Fruit fly (Drosophila melanogaster): ENCODE measurements around the gene rin.

rin gene

DNA sequence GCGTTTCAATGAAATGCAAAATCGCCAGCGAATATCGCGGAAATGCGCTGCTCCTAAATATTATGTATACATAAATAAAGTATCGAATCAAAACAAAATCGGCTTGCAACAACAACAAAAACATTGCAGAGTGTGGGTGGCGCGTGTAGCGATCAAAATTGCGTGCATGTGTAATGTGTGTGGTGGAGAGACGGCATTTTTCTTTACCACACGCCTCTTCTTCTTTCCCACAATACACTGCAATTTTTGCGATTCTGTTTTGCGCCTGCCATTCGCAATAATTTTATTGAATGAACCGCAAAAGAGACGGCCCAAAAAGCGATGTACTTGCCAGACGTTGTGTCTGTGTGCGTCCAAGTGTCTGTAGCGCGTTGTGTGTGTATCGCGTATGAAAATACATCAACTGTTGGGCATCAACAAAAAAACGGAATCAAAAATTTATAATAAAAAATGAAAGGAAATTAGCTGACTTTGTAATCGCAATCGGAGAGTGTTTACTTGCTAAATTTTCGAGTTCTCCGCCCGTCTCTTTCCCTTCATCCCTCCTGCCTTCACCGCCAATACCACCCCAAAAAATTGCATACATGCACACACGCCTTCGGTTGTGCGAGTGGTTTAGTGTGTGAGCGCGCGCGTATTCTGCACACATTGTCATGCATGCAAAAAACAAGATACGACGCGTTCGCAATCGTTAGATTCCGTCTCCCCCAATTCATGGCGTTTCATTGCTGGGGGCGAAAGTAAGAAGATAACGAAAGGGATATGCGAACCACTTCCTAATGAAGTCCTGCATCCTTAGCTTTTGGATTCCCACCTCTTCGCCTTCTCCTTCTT, 38.0 kb downstream of the rin start:
- TF ChIP-seq CG6163 (GFP tag; IDR thresholded peaks at IDR 0.05) (no peak), Hr38 (GFP tag; optimal IDR thresholded peaks at IDR 0.05) (no peak), Met (GFP tag; optimal IDR thresholded peaks at IDR 0.05) (peak; percentile 29), CG31627 (GFP tag; optimal IDR thresholded peaks at IDR 0.05) (no peak), Lpt (GFP tag; optimal IDR thresholded peaks at IDR 0.05) (no peak), Sox15 (GFP tag; optimal IDR thresholded peaks at IDR 0.05) (no peak), fd85E (GFP tag; optimal IDR thresholded peaks at IDR 0.05) (no peak), CG3032 (tag; optimal IDR thresholded peaks at IDR 0.05) (no peak), Gug (GFP tag; IDR thresholded peaks at IDR 0.05) (no peak), lz (GFP tag; optimal IDR thresholded peaks at IDR 0.05) (no peak), dsx (GFP tag; optimal IDR thresholded peaks at IDR 0.05; ENCODE audit: poor library complexity, severe bottlenecking) (peak; percentile 37), Eip78C (GFP tag) (peak; percentile 55), cyc (GFP tag; optimal IDR thresholded peaks at IDR 0.05) (no peak), CG11902 (GFP tag; optimal IDR thresholded peaks at IDR 0.05) (no peak), esn (GFP tag; optimal IDR thresholded peaks at IDR 0.05) (no peak), CG7368 (GFP tag; optimal IDR thresholded peaks at IDR 0.05) (no peak), CG6854 (GFP tag; optimal IDR thresholded peaks at IDR 0.05) (no peak), CG8632 (GFP tag; optimal IDR thresholded peaks at IDR 0.05) (no peak), Hr39 (GFP tag; optimal IDR thresholded peaks at IDR 0.05) (no peak), Ets96B (tag; optimal IDR thresholded peaks at IDR 0.05) (no peak), OdsH (GFP tag; optimal IDR thresholded peaks at IDR 0.05) (no peak), svp (GFP tag) (peak; percentile 74), CG8319 (GFP tag; optimal IDR thresholded peaks at IDR 0.05) (no peak), pdm3 (GFP tag; optimal IDR thresholded peaks at IDR 0.05) (no peak), CG32006 (GFP tag; optimal IDR thresholded peaks at IDR 0.05) (peak; percentile 9), dac (GFP tag; optimal IDR thresholded peaks at IDR 0.05) (no peak), Hr4 (GFP tag; optimal IDR thresholded peaks at IDR 0.05) (peak; percentile 10), CG16779 (tag; optimal IDR thresholded peaks at IDR 0.05) (peak; percentile 22), Eip75B (GFP tag; optimal IDR thresholded peaks at IDR 0.05) (no peak), ss (GFP tag; optimal IDR thresholded peaks at IDR 0.05) (peak in 1 of 2 experiments; percentile 26), Blimp-1 (GFP tag; optimal IDR thresholded peaks at IDR 0.05) (no peak), CG10631 (GFP tag; optimal IDR thresholded peaks at IDR 0.05) (peak; percentile 4), CG6276 (GFP tag; optimal IDR thresholded peaks at IDR 0.05) (no peak), Smox (GFP tag; optimal IDR thresholded peaks at IDR 0.05) (no peak), topi (GFP tag; optimal IDR thresholded peaks at IDR 0.05) (no peak), Eip93F (GFP tag; optimal IDR thresholded peaks at IDR 0.05) (no peak), CG3919 (GFP tag; optimal IDR thresholded peaks at IDR 0.05) (no peak), spab (GFP tag; optimal IDR thresholded peaks at IDR 0.05) (no peak), CG8119 (GFP tag; IDR thresholded peaks at IDR 0.05) (no peak), salr (GFP tag; optimal IDR thresholded peaks at IDR 0.05) (peak in 1 of 2 experiments; percentile 4), achi (GFP tag; optimal IDR thresholded peaks at IDR 0.05) (no peak), CG4318 (GFP tag; optimal IDR thresholded peaks at IDR 0.05) (no peak), vri (GFP tag; optimal IDR thresholded peaks at IDR 0.05) (peak; percentile 43), CG6808 (GFP tag; optimal IDR thresholded peaks at IDR 0.05) (no peak), eg (GFP tag; IDR thresholded peaks at IDR 0.05) (no peak), Ets21C (GFP tag; optimal IDR thresholded peaks at IDR 0.05) (no peak)

Data from whole organism, prepupa.